Fruit fly (Drosophila melanogaster) whole organism, embryonic: ENCODE measurements around the gene rho-4.

Experiments
- ATbp ChIP-seq: fragments of 200-800 bp; sonication (Bioruptor generic); optimal IDR thresholded peaks from 2 replicates; lab custom pipeline; 2017; ENCODE audit warnings: missing biosample characterization, mild to moderate bottlenecking, missing genetic modification characterization, missing genetic modification reagents
- Ada2b ChIP-seq: fragments of 200-800 bp; sonication (Bioruptor generic); IDR thresholded peaks from 2 replicates; pipeline ENCODE4 v1.3.6; 2022; ENCODE audit warnings: missing biosample characterization, missing genetic modification characterization
- B-H2 ChIP-seq: fragments of 200-800 bp; sonication (Bioruptor generic); optimal IDR thresholded peaks from 2 replicates; lab custom pipeline; 2018; ENCODE audit warnings: missing biosample characterization, mild to moderate bottlenecking, missing genetic modification characterization
- Bdp1 ChIP-seq: fragments of 200-800 bp; sonication (Bioruptor generic); optimal IDR thresholded peaks from 3 replicates; lab custom pipeline; 2016; ENCODE audit warnings: missing biosample characterization, missing genetic modification characterization
- CG10959 ChIP-seq: fragments of 200-800 bp; sonication (Bioruptor generic); IDR thresholded peaks from 2 replicates; pipeline ENCODE4 v1.3.6; 2022; ENCODE audit warnings: missing biosample characterization, missing genetic modification characterization
- CG11695 ChIP-seq: fragments of 200-800 bp; sonication (Bioruptor generic); IDR thresholded peaks from 3 replicates; pipeline ENCODE4 v1.3.6; 2022; ENCODE audit warnings: missing biosample characterization, missing genetic modification characterization
- CG13123 ChIP-seq: fragments of 200-800 bp; sonication (Bioruptor generic); optimal IDR thresholded peaks from 2 replicates; lab custom pipeline; 2016; ENCODE audit warnings: missing biosample characterization, missing genetic modification characterization
- CG17186 ChIP-seq: fragments of 200-800 bp; sonication (Bioruptor generic); optimal IDR thresholded peaks from 3 replicates; lab custom pipeline; 2017; ENCODE audit warnings: missing biosample characterization, missing genetic modification reagents, missing genetic modification characterization
- CG18619 ChIP-seq: fragments of 200-800 bp; sonication (Bioruptor generic); optimal IDR thresholded peaks from 3 replicates; lab custom pipeline; 2017; ENCODE audit warnings: missing biosample characterization, mild to moderate bottlenecking, missing genetic modification characterization
- CG3065 ChIP-seq: fragments of 200-800 bp; sonication (Bioruptor generic); optimal IDR thresholded peaks from 2 replicates; lab custom pipeline; 2016; ENCODE audit warnings: missing biosample characterization, missing genetic modification characterization
- CG34422 ChIP-seq: fragments of 200-800 bp; sonication (Bioruptor generic); IDR thresholded peaks from 3 replicates; pipeline ENCODE4 v1.3.6; 2022; ENCODE audit warnings: missing biosample characterization, missing genetic modification characterization
- CG4282 ChIP-seq: fragments of 200-800 bp; sonication (Bioruptor generic); optimal IDR thresholded peaks from 2 replicates; lab custom pipeline; 2016; ENCODE audit warnings: missing biosample characterization, missing genetic modification characterization
- CG6683 ChIP-seq: fragments of 200-800 bp; sonication (Bioruptor generic); optimal IDR thresholded peaks from 2 replicates; lab custom pipeline; 2017; ENCODE audit warnings: missing biosample characterization, mild to moderate bottlenecking, missing genetic modification characterization, missing genetic modification reagents
- CG7271 ChIP-seq: fragments of 200-800 bp; sonication (Bioruptor generic); optimal IDR thresholded peaks from 2 replicates; lab custom pipeline; 2018; ENCODE audit warnings: missing biosample characterization, mild to moderate bottlenecking, missing genetic modification characterization, moderate library complexity
- CG7963 ChIP-seq: fragments of 200-800 bp; sonication (Bioruptor generic); IDR thresholded peaks from 3 replicates; pipeline ENCODE4 v1.3.6; 2022; ENCODE audit warnings: missing biosample characterization, missing genetic modification characterization; ENCODE audit not compliant: partially characterized antibody
- CG8359 ChIP-seq: fragments of 200-800 bp; sonication (Bioruptor generic); optimal IDR thresholded peaks from 2 replicates; lab custom pipeline; 2017; ENCODE audit warnings: missing biosample characterization, mild to moderate bottlenecking, missing genetic modification characterization, borderline replicate concordance
- Camta ChIP-seq: fragments of 200-800 bp; sonication (Bioruptor generic); optimal IDR thresholded peaks from 2 replicates; lab custom pipeline; 2016; ENCODE audit warnings: missing biosample characterization, missing genetic modification characterization
- CkIIα-i1 ChIP-seq: fragments of 200-800 bp; sonication (Bioruptor generic); IDR thresholded peaks from 2 replicates; pipeline ENCODE4 v1.3.6; 2022; ENCODE audit warnings: missing biosample characterization, missing genetic modification characterization
- CoRest ChIP-seq: fragments of 200-800 bp; sonication (Bioruptor generic); optimal IDR thresholded peaks from 3 replicates; lab custom pipeline; 2018; ENCODE audit warnings: missing biosample characterization, mild to moderate bottlenecking, missing genetic modification characterization, moderate library complexity
- Doc2 ChIP-seq: fragments of 200-800 bp; sonication (Bioruptor generic); IDR thresholded peaks from 2 replicates; pipeline ENCODE4 v1.3.6; 2022; ENCODE audit warnings: missing biosample characterization, missing genetic modification characterization
- ERR ChIP-seq: fragments of 200-800 bp; sonication (Bioruptor generic); optimal IDR thresholded peaks from 2 replicates; lab custom pipeline; 2016; ENCODE audit warnings: missing biosample characterization, missing genetic modification characterization
- Neu2 ChIP-seq: fragments of 200-800 bp; sonication (Bioruptor generic); optimal IDR thresholded peaks from 3 replicates; lab custom pipeline; 2016; ENCODE audit warnings: missing biosample characterization, missing genetic modification characterization, borderline replicate concordance
- NfI ChIP-seq: fragments of 200-800 bp; sonication (Bioruptor generic); optimal IDR thresholded peaks from 3 replicates; lab custom pipeline; 2018; ENCODE audit warnings: missing biosample characterization, mild to moderate bottlenecking, missing genetic modification characterization, moderate library complexity
- Rx ChIP-seq: fragments of 200-800 bp; sonication (Bioruptor generic); IDR thresholded peaks from 2 replicates; pipeline ENCODE4 v1.3.6; 2022; ENCODE audit warnings: missing biosample characterization, missing genetic modification characterization
- amos ChIP-seq: fragments of 200-800 bp; sonication (Bioruptor generic); IDR thresholded peaks from 2 replicates; pipeline ENCODE4 v1.3.6; 2022; ENCODE audit warnings: missing biosample characterization, missing genetic modification characterization; ENCODE audit not compliant: partially characterized antibody
- aop ChIP-seq: fragments of 200-800 bp; sonication (Bioruptor generic); IDR thresholded peaks from 2 replicates; pipeline ENCODE4 v1.3.6; 2022; ENCODE audit warnings: missing biosample characterization, missing genetic modification characterization
- ase ChIP-seq: fragments of 200-800 bp; sonication (Bioruptor generic); IDR thresholded peaks from 3 replicates; pipeline ENCODE4 v1.3.6; 2022; ENCODE audit warnings: missing biosample characterization, missing genetic modification characterization
- ato ChIP-seq: fragments of 200-800 bp; sonication (Bioruptor generic); IDR thresholded peaks from 2 replicates; pipeline ENCODE4 v1.3.6; 2022; ENCODE audit warnings: missing biosample characterization, missing genetic modification characterization; ENCODE audit not compliant: partially characterized antibody
- bowl ChIP-seq: fragments of 200-800 bp; sonication (Bioruptor generic); IDR thresholded peaks from 2 replicates; pipeline ENCODE4 v1.3.6; 2022; ENCODE audit warnings: missing biosample characterization, missing genetic modification characterization
- caup ChIP-seq: fragments of 200-800 bp; sonication (Bioruptor generic); optimal IDR thresholded peaks from 3 replicates; lab custom pipeline; 2017; ENCODE audit warnings: missing biosample characterization, mild to moderate bottlenecking, missing genetic modification characterization, moderate library complexity; ENCODE audit not compliant: severe bottlenecking
- disco-r ChIP-seq: fragments of 200-800 bp; sonication (Bioruptor generic); optimal IDR thresholded peaks from 2 replicates; lab custom pipeline; 2016; ENCODE audit warnings: missing biosample characterization, missing genetic modification characterization
- ems ChIP-seq: fragments of 200-800 bp; sonication (Bioruptor generic); optimal IDR thresholded peaks from 3 replicates; lab custom pipeline; 2016; ENCODE audit warnings: missing biosample characterization, missing genetic modification characterization
- en ChIP-seq: fragments of 200-800 bp; sonication (Bioruptor generic); optimal IDR thresholded peaks from 2 replicates; lab custom pipeline; 2016; ENCODE audit warnings: missing biosample characterization, missing genetic modification characterization
- eve ChIP-seq, 2 experiments: fragments of >200 bp; optimal IDR thresholded peaks; 2 replicates each; lab custom pipeline; 2017; ENCODE audit warnings: missing biosample characterization in 2 of 2, missing genetic modification characterization in 2 of 2
- exex ChIP-seq: fragments of 200-800 bp; sonication (Bioruptor generic); optimal IDR thresholded peaks from 4 replicates; lab custom pipeline; 2018; ENCODE audit warnings: missing biosample characterization, mild to moderate bottlenecking, missing genetic modification characterization, moderate library complexity
- ftz-f1 ChIP-seq: fragments of 200-800 bp; sonication (Bioruptor generic); optimal IDR thresholded peaks from 2 replicates; lab custom pipeline; 2016; ENCODE audit warnings: missing biosample characterization, missing genetic modification characterization
- gsb-n ChIP-seq: fragments of 200-800 bp; sonication (Bioruptor generic); optimal IDR thresholded peaks from 3 replicates; lab custom pipeline; 2018; ENCODE audit warnings: missing biosample characterization, mild to moderate bottlenecking, missing genetic modification characterization
- hbn ChIP-seq: fragments of 200-800 bp; sonication (Bioruptor generic); IDR thresholded peaks from 2 replicates; pipeline ENCODE4 v1.3.6; 2022; ENCODE audit warnings: missing biosample characterization, missing genetic modification characterization; ENCODE audit not compliant: partially characterized antibody
- knrl ChIP-seq: fragments of 200-800 bp; sonication (Bioruptor generic); IDR thresholded peaks from 3 replicates; pipeline ENCODE4 v1.3.6; 2022; ENCODE audit warnings: missing biosample characterization, missing genetic modification characterization; ENCODE audit not compliant: partially characterized antibody
- lola ChIP-seq, 3 experiments: fragments of >200 bp in 2 of 3; fragments of 200-800 bp in 1 of 3; sonication (Bioruptor generic) in 1 of 3; optimal IDR thresholded peaks; 2 replicates each; lab custom pipeline; 2017 to 2019; ENCODE audit warnings: missing biosample characterization in 3 of 3, missing genetic modification characterization in 3 of 3, mild to moderate bottlenecking in 1 of 3, moderate library complexity in 1 of 3
- mam ChIP-seq: fragments of 200-800 bp; sonication (Bioruptor generic); optimal IDR thresholded peaks from 3 replicates; lab custom pipeline; 2016; ENCODE audit warnings: missing biosample characterization, missing genetic modification characterization
- nmo ChIP-seq: fragments of 200-800 bp; sonication (Bioruptor generic); optimal IDR thresholded peaks from 2 replicates; lab custom pipeline; 2018; ENCODE audit warnings: missing biosample characterization, mild to moderate bottlenecking, missing genetic modification characterization, moderate library complexity
- odd ChIP-seq: fragments of 200-800 bp; sonication (Bioruptor generic); optimal IDR thresholded peaks from 2 replicates; lab custom pipeline; 2017; ENCODE audit warnings: missing biosample characterization, mild to moderate bottlenecking, missing genetic modification characterization
- rib ChIP-seq: fragments of 200-800 bp; sonication (Bioruptor generic); IDR thresholded peaks from 2 replicates; pipeline ENCODE4 v1.3.6; 2022; ENCODE audit warnings: missing biosample characterization, missing genetic modification characterization
- sima ChIP-seq: fragments of 200-800 bp; sonication (Bioruptor generic); optimal IDR thresholded peaks from 2 replicates; lab custom pipeline; 2016; ENCODE audit warnings: missing biosample characterization, missing genetic modification characterization
- sisA ChIP-seq: fragments of 200-800 bp; sonication (Bioruptor generic); IDR thresholded peaks from 2 replicates; pipeline ENCODE4 v1.3.6; 2022; ENCODE audit warnings: missing biosample characterization, missing genetic modification characterization
- sob ChIP-seq: fragments of 200-800 bp; sonication (Bioruptor generic); IDR thresholded peaks from 2 replicates; pipeline ENCODE4 v1.3.6; 2022; ENCODE audit warnings: missing biosample characterization, missing genetic modification characterization
- wor ChIP-seq: fragments of 200-800 bp; sonication (Bioruptor generic); IDR thresholded peaks from 2 replicates; pipeline ENCODE4 v1.3.6; 2022; ENCODE audit warnings: missing biosample characterization, missing genetic modification characterization
- zf30C ChIP-seq: fragments of 200-800 bp; sonication (Bioruptor generic); optimal IDR thresholded peaks from 3 replicates; lab custom pipeline; 2018; ENCODE audit warnings: missing biosample characterization, mild to moderate bottlenecking, missing genetic modification characterization
- zfh2 ChIP-seq: fragments of 200-800 bp; sonication (Bioruptor generic); optimal IDR thresholded peaks from 2 replicates; lab custom pipeline; 2016; ENCODE audit warnings: missing biosample characterization, missing genetic modification characterization

rho-4 gene

DNA sequence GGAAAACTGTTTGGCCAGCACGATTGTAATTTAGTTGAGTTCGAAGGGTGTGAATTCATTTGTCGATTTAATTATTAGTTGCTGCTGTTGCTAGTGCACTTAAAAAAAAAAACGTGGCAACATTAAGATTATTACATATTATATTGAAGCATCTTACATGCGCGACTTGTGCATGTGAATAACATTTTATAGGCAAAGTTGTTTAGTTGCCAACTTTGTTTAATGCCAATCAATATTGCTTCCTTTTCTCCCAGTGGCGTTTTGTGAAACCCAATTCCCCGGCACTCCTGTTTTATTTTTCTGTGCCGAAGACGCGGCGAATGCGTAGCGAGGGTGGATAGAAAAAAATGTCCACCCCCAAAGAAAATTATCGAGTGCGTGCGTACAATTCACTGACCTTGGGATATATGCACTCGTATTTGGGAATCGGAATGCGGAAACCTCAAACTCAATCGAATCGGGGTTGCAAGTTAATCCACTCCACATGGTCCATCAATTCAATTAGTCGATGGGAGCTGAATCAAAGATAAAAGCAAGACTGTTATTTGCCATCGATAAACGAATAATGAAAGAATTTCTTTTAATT is 29.4 kb downstream of the rho-4 start (continued):
- TF ChIP-seq Bdp1 (no peak), amos (GFP tag; lab: Robert Waterston, UW) (no peak), aop (GFP tag; lab: Robert Waterston, UW) (no peak), knrl (GFP tag; lab: Robert Waterston, UW) (no peak), CkIIα-i1 (GFP tag; lab: Robert Waterston, UW) (no peak), mam (GFP tag; lab: Kevin White, UChicago) (peak; percentile 13), caup (GFP tag; lab: Kevin White, UChicago) (no peak), CG17186 (GFP tag; lab: Kevin White, UChicago) (no peak), lola (GFP tag; optimal IDR thresholded peaks at IDR 0.05; lab: Kevin White, UChicago) (peak in 1 of 3 experiments; percentile 76), ems (GFP tag; lab: Kevin White, UChicago) (peak; percentile 39), CG34422 (GFP tag; lab: Robert Waterston, UW) (peak; percentile 37; the same call in 1 of the 3 replicates), sima (GFP tag; lab: Kevin White, UChicago) (no peak), bowl (GFP tag; lab: Robert Waterston, UW) (no peak), CG7271 (tag; lab: Kevin White, UChicago) (no peak), gsb-n (tag; lab: Kevin White, UChicago) (peak; percentile 63), zfh2 (no peak), ERR (GFP tag; lab: Kevin White, UChicago) (no peak), CG10959 (peak; percentile 80), en (GFP tag; lab: Kevin White, UChicago) (peak; percentile 11), ato (GFP tag; lab: Robert Waterston, UW) (no peak), CG11695 (GFP tag; lab: Robert Waterston, UW) (peak; percentile 55; the same call in 1 of the 3 replicates), exex (tag; lab: Kevin White, UChicago) (no peak), ftz-f1 (GFP tag; lab: Kevin White, UChicago) (no peak), CoRest (peak; percentile 51), Camta (peak; percentile 48), nmo (GFP tag; lab: Kevin White, UChicago) (peak; percentile 75), NfI (GFP tag; lab: Kevin White, UChicago) (peak; percentile 23), Doc2 (GFP tag; lab: Robert Waterston, UW) (no peak), sisA (GFP tag; lab: Robert Waterston, UW) (peak; percentile 62), CG13123 (GFP tag; lab: Kevin White, UChicago) (no peak), rib (no peak), eve (GFP tag; optimal IDR thresholded peaks at IDR 0.05; lab: Kevin White, UChicago) (peak in 1 of 2 experiments; percentile 80), ase (0 out of 3 replicates have a peak, but pooled peaks have one; percentile 37), odd (GFP tag; lab: Kevin White, UChicago) (peak; percentile 24), CG3065 (GFP tag; lab: Kevin White, UChicago) (no peak), Rx (GFP tag; lab: Robert Waterston, UW) (peak; percentile 63; the same call in 1 of the 2 replicates), sob (GFP tag; lab: Robert Waterston, UW) (peak; percentile 57; the same call in 1 of the 2 replicates), ATbp (GFP tag; lab: Kevin White, UChicago) (peak; percentile 59), Ada2b (peak; percentile 54), CG4282 (GFP tag; lab: Kevin White, UChicago) (no peak), CG8359 (GFP tag; lab: Kevin White, UChicago) (peak; percentile 23), CG7963 (GFP tag; lab: Robert Waterston, UW) (no peak), CG18619 (GFP tag; lab: Kevin White, UChicago) (peak; percentile 8), wor (GFP tag; lab: Robert Waterston, UW) (peak; percentile 38; the same call in 1 of the 2 replicates), hbn (no peak), disco-r (no peak), B-H2 (GFP tag; lab: Kevin White, UChicago) (no peak), CG6683 (GFP tag; lab: Kevin White, UChicago) (no peak), zf30C (GFP tag; lab: Kevin White, UChicago) (peak; percentile 70), Neu2 (no peak)
